Worm (Caenorhabditis elegans) whole organism, L4 larva: ENCODE data around the gene Y41C4A.9.

Source experiments
- D1046.2 ChIP-seq: fragments of 200-800 bp; sonication (Bioruptor generic); IDR thresholded peaks from 2 replicates; pipeline ENCODE4 v1.3.6; 2022; ENCODE audit warnings: missing genetic modification characterization, missing compliant biosample characterization
- F49E8.2 ChIP-seq: sonication (generic microtip); optimal IDR thresholded peaks from 2 replicates; lab custom pipeline; 2016; ENCODE audit warnings: missing compliant biosample characterization, mild to moderate bottlenecking, missing genetic modification characterization, borderline replicate concordance
- Y105C5A.15 ChIP-seq: fragments of 200-800 bp; sonication (Bioruptor generic); IDR thresholded peaks from 2 replicates; pipeline ENCODE4 v1.3.6; 2022; ENCODE audit warnings: missing genetic modification characterization, missing compliant biosample characterization
- Y48G9A.11 ChIP-seq: fragments of 200-800 bp; sonication (Bioruptor generic); IDR thresholded peaks from 2 replicates; pipeline ENCODE4 v1.3.6; 2022; ENCODE audit warnings: missing genetic modification reagents, missing genetic modification characterization, missing compliant biosample characterization
- Y5F2A.4 ChIP-seq: fragments of 200-800 bp; sonication (Bioruptor generic); optimal IDR thresholded peaks from 2 replicates; lab custom pipeline; 2018; ENCODE audit warnings: mild to moderate bottlenecking, missing genetic modification characterization, missing compliant biosample characterization
- Y75B8A.6 ChIP-seq: fragments of 200-800 bp; sonication (Bioruptor generic); IDR thresholded peaks from 2 replicates; pipeline ENCODE4 v1.3.6; 2022; ENCODE audit warnings: missing genetic modification reagents, missing genetic modification characterization, missing compliant biosample characterization
- ZK337.2 ChIP-seq: fragments of 200-800 bp; sonication (Bioruptor generic); IDR thresholded peaks from 2 replicates; pipeline ENCODE4 v1.3.6; 2022; ENCODE audit warnings: missing genetic modification reagents, missing genetic modification characterization, missing compliant biosample characterization
- aha-1 ChIP-seq: fragments of 150-350 bp; peaks from one replicate; lab custom pipeline; 2014; ENCODE audit warnings: missing biosample characterization, missing genetic modification characterization
- aly-2 ChIP-seq: sonication (generic microtip); optimal IDR thresholded peaks from 2 replicates; lab custom pipeline; 2018; ENCODE audit warnings: missing biosample characterization, missing genetic modification characterization
- ama-1 ChIP-seq: fragments of 150-350 bp; optimal IDR thresholded peaks from 2 replicates; lab custom pipeline; 2014; ENCODE audit warnings: inconsistent platforms, mixed read lengths
- arid-1 ChIP-seq: fragments of 200-800 bp; sonication (Bioruptor generic); conservative IDR thresholded peaks from 2 replicates; pipeline ENCODE4 v1.3.6; 2022; ENCODE audit warnings: missing genetic modification reagents, missing genetic modification characterization, missing compliant biosample characterization
- attf-4 ChIP-seq: sonication (generic microtip); optimal IDR thresholded peaks from 3 replicates; lab custom pipeline; 2017; ENCODE audit warnings: missing biosample characterization, missing genetic modification characterization
- ceh-20 ChIP-seq: fragments of 200-800 bp; sonication (Bioruptor generic); IDR thresholded peaks from 2 replicates; pipeline ENCODE4 v1.3.6; 2022; ENCODE audit warnings: missing genetic modification reagents, missing genetic modification characterization, missing compliant biosample characterization
- ceh-44 ChIP-seq: fragments of 200-800 bp; sonication (Bioruptor generic); IDR thresholded peaks from 2 replicates; pipeline ENCODE4 v1.3.6; 2022; ENCODE audit warnings: missing genetic modification reagents, missing genetic modification characterization, missing compliant biosample characterization
- ces-1 ChIP-seq: fragments of 150-350 bp; sonication (generic microtip); optimal IDR thresholded peaks from 4 replicates; lab custom pipeline; 2014; ENCODE audit warnings: missing biosample characterization, missing genetic modification reagents, missing genetic modification characterization
- daf-12 ChIP-seq: fragments of 150-350 bp; optimal IDR thresholded peaks from 2 replicates; lab custom pipeline; 2014; ENCODE audit warnings: missing biosample characterization, missing genetic modification reagents, missing genetic modification characterization
- daf-16 ChIP-seq, 3 experiments: sonication (generic microtip); optimal IDR thresholded peaks; 2 replicates each; lab custom pipeline; 2016 to 2017; ENCODE audit warnings: missing genetic modification characterization in 3 of 3, missing genetic modification reagents in 3 of 3, mild to moderate bottlenecking in 2 of 3, missing compliant biosample characterization in 2 of 3, missing biosample characterization in 1 of 3, moderate library complexity in 1 of 3
- daf-8 ChIP-seq: fragments of 200-800 bp; sonication (Bioruptor generic); IDR thresholded peaks from 2 replicates; pipeline ENCODE4 v1.3.6; 2022; ENCODE audit warnings: missing genetic modification characterization, missing compliant biosample characterization
- dmd-6 ChIP-seq: fragments of 200-800 bp; sonication (Bioruptor generic); IDR thresholded peaks from 2 replicates; pipeline ENCODE4 v1.3.6; 2022; ENCODE audit warnings: missing genetic modification reagents, missing genetic modification characterization, missing compliant biosample characterization
- dmd-9 ChIP-seq: fragments of 200-800 bp; sonication (Bioruptor generic); IDR thresholded peaks from 2 replicates; pipeline ENCODE4 v1.3.6; 2022; ENCODE audit warnings: missing genetic modification reagents, missing genetic modification characterization, missing compliant biosample characterization
- duxl-1 ChIP-seq: sonication (generic microtip); optimal IDR thresholded peaks from 2 replicates; lab custom pipeline; 2016; ENCODE audit warnings: mild to moderate bottlenecking, missing genetic modification characterization, moderate library complexity, missing compliant biosample characterization; ENCODE audit not compliant: poor library complexity
- egl-43 ChIP-seq: fragments of 200-800 bp; sonication (Bioruptor generic); IDR thresholded peaks from 2 replicates; pipeline ENCODE4 v1.3.6; 2022; ENCODE audit warnings: missing genetic modification reagents, missing genetic modification characterization, missing compliant biosample characterization
- fos-1 ChIP-seq: fragments of 150-350 bp; optimal IDR thresholded peaks from 2 replicates; lab custom pipeline; 2014; ENCODE audit warnings: missing biosample characterization, missing genetic modification characterization
- hif-1 ChIP-seq, 2 experiments: sonication (generic microtip); optimal IDR thresholded peaks; 2 replicates each; lab custom pipeline; 2016 to 2017; ENCODE audit warnings: missing compliant biosample characterization in 2 of 2, missing genetic modification characterization in 2 of 2, missing genetic modification reagents in 2 of 2, missing genotype in 2 of 2, mild to moderate bottlenecking in 1 of 2
- hmg-1.1 ChIP-seq: fragments of 200-800 bp; sonication (Bioruptor generic); IDR thresholded peaks from 2 replicates; pipeline ENCODE4 v1.3.6; 2022; ENCODE audit warnings: missing genetic modification reagents, missing genetic modification characterization, missing compliant biosample characterization
- jun-1 ChIP-seq: fragments of 150-350 bp; optimal IDR thresholded peaks from 2 replicates; lab custom pipeline; 2014; ENCODE audit warnings: missing biosample characterization, missing genetic modification reagents, missing genetic modification characterization
- lin-1 ChIP-seq: fragments of 200-800 bp; sonication (Bioruptor generic); IDR thresholded peaks from 2 replicates; pipeline ENCODE4 v1.3.6; 2022; ENCODE audit warnings: missing genetic modification reagents, missing genetic modification characterization, missing compliant biosample characterization
- lin-13 ChIP-seq: fragments of 150-350 bp; optimal IDR thresholded peaks from 2 replicates; lab custom pipeline; 2014; ENCODE audit warnings: missing biosample characterization, missing genetic modification reagents, missing genetic modification characterization
- lin-15B ChIP-seq: fragments of 150-350 bp; sonication (generic microtip); optimal IDR thresholded peaks from 3 replicates; lab custom pipeline; 2014; ENCODE audit warnings: missing biosample characterization, missing genetic modification characterization
- madf-5 ChIP-seq, 2 experiments: fragments of 200-800 bp; sonication (Bioruptor generic); IDR thresholded peaks; 2 replicates each; pipeline ENCODE4 v1.3.6; 2022; ENCODE audit warnings: missing compliant biosample characterization in 2 of 2, missing genetic modification characterization in 2 of 2
- madf-9 ChIP-seq: fragments of 200-800 bp; sonication (Bioruptor generic); conservative IDR thresholded peaks from 2 replicates; pipeline ENCODE4 v1.3.6; 2022; ENCODE audit warnings: missing genetic modification reagents, missing genetic modification characterization, missing compliant biosample characterization
- mdt-29 ChIP-seq: fragments of 200-800 bp; sonication (Bioruptor generic); IDR thresholded peaks from 2 replicates; pipeline ENCODE4 v1.3.6; 2022; ENCODE audit warnings: missing genetic modification reagents, missing genetic modification characterization, missing compliant biosample characterization
- mes-2 ChIP-seq: sonication (generic microtip); optimal IDR thresholded peaks from 2 replicates; lab custom pipeline; 2016; ENCODE audit warnings: missing genotype, mild to moderate bottlenecking, missing genetic modification characterization, missing compliant biosample characterization; ENCODE audit not compliant: poor library complexity, severe bottlenecking
- mxl-2 ChIP-seq: fragments of 200-800 bp; sonication (Bioruptor generic); conservative IDR thresholded peaks from 2 replicates; pipeline ENCODE4 v1.3.6; 2022; ENCODE audit warnings: missing genetic modification reagents, missing genetic modification characterization, missing compliant biosample characterization
- nhr-41 ChIP-seq: fragments of 200-800 bp; sonication (Bioruptor generic); IDR thresholded peaks from 2 replicates; pipeline ENCODE4 v1.3.6; 2022; ENCODE audit warnings: missing genetic modification reagents, missing genetic modification characterization, missing compliant biosample characterization
- nhr-42 ChIP-seq: fragments of 200-800 bp; sonication (Bioruptor generic); IDR thresholded peaks from 2 replicates; pipeline ENCODE4 v1.3.6; 2022; ENCODE audit warnings: missing genetic modification characterization, missing compliant biosample characterization
- nhr-6 ChIP-seq: fragments of 150-350 bp; optimal IDR thresholded peaks from 2 replicates; lab custom pipeline; 2014; ENCODE audit warnings: missing biosample characterization, missing genetic modification characterization
- nhr-76 ChIP-seq: fragments of 150-350 bp; optimal IDR thresholded peaks from 2 replicates; lab custom pipeline; 2014; ENCODE audit warnings: missing biosample characterization, missing genetic modification characterization
- pqm-1 ChIP-seq: sonication (generic microtip); optimal IDR thresholded peaks from 2 replicates; lab custom pipeline; 2017; ENCODE audit warnings: missing biosample characterization, missing genetic modification characterization
- rbr-2 ChIP-seq: sonication (generic microtip); optimal IDR thresholded peaks from 2 replicates; lab custom pipeline; 2016; ENCODE audit warnings: missing genotype, missing genetic modification characterization, missing compliant biosample characterization
- saeg-2 ChIP-seq: fragments of 200-800 bp; sonication (Bioruptor generic); IDR thresholded peaks from 2 replicates; pipeline ENCODE4 v1.3.6; 2022; ENCODE audit warnings: missing genetic modification reagents, missing genetic modification characterization, missing compliant biosample characterization
- set-16 ChIP-seq: fragments of 200-800 bp; sonication (Bioruptor generic); IDR thresholded peaks from 2 replicates; pipeline ENCODE4 v1.3.6; 2022; ENCODE audit warnings: missing genetic modification reagents, missing genetic modification characterization, missing compliant biosample characterization
- skn-1 ChIP-seq: fragments of 150-350 bp; optimal IDR thresholded peaks from 2 replicates; lab custom pipeline; 2014; ENCODE audit warnings: missing biosample characterization, missing genetic modification characterization
- snpc-4 ChIP-seq: fragments of 150-350 bp; optimal IDR thresholded peaks from 2 replicates; lab custom pipeline; 2014; ENCODE audit warnings: missing biosample characterization, missing genetic modification characterization
- tag-97 ChIP-seq: fragments of 200-800 bp; sonication (Bioruptor generic); IDR thresholded peaks from 2 replicates; pipeline ENCODE4 v1.3.6; 2022; ENCODE audit warnings: missing genetic modification characterization, missing compliant biosample characterization
- tra-1 ChIP-seq: fragments of 200-800 bp; sonication (Bioruptor generic); IDR thresholded peaks from 2 replicates; pipeline ENCODE4 v1.3.6; 2022; ENCODE audit warnings: missing genetic modification reagents, missing genetic modification characterization, missing compliant biosample characterization
- vab-7 ChIP-seq: fragments of 200-800 bp; sonication (Bioruptor generic); IDR thresholded peaks from 2 replicates; pipeline ENCODE4 v1.3.6; 2022; ENCODE audit warnings: missing genetic modification reagents, missing genetic modification characterization, missing compliant biosample characterization
- zfp-2 ChIP-seq: sonication (generic microtip); optimal IDR thresholded peaks from 2 replicates; lab custom pipeline; 2016; ENCODE audit warnings: mild to moderate bottlenecking, missing genetic modification characterization, missing compliant biosample characterization
- ztf-11 ChIP-seq: fragments of 150-350 bp; optimal IDR thresholded peaks from 2 replicates; lab custom pipeline; 2014; ENCODE audit warnings: missing biosample characterization, missing genetic modification characterization

Y41C4A.9 gene

ce11 chrIII:11694506-11694947 lies 23.9 kb downstream of the Y41C4A.9 start (continued):
- TF ChIP-seq dmd-6 (GFP tag; lab: Robert Waterston, UW) (no peak), dmd-9 (GFP tag; lab: Robert Waterston, UW) (0 out of 2 replicates have a peak, but pooled peaks have one; percentile 40), saeg-2 (no peak), fos-1 (tag; lab: Kevin White, UChicago) (no peak), arid-1 (GFP tag; lab: Robert Waterston, UW) (peak; percentile 22; the same call in 1 of the 2 replicates), jun-1 (no peak), pqm-1 (tag; lab: Kevin White, UChicago) (no peak), rbr-2 (tag; lab: Kevin White, UChicago) (no peak), ceh-20 (GFP tag; lab: Robert Waterston, UW) (no peak), zfp-2 (tag; lab: Kevin White, UChicago) (no peak), nhr-6 (no peak), daf-12 (no peak), vab-7 (GFP tag; lab: Robert Waterston, UW) (peak; percentile 53; the same call in 1 of the 2 replicates), Y48G9A.11 (GFP tag; lab: Robert Waterston, UW) (peak; percentile 67; the same call in 1 of the 2 replicates), egl-43 (GFP tag; lab: Robert Waterston, UW) (0 out of 2 replicates have a peak, but pooled peaks have one; percentile 31), ztf-11 (tag; lab: Kevin White, UChicago) (no peak), aly-2 (tag; lab: Kevin White, UChicago) (no peak), hmg-1.1 (GFP tag; lab: Robert Waterston, UW) (no peak), Y5F2A.4 (GFP tag; lab: Kevin White, UChicago) (no peak), lin-13 (no peak), lin-1 (0 out of 2 replicates have a peak, but pooled peaks have one; percentile 11), tra-1 (GFP tag; lab: Robert Waterston, UW) (no peak), ZK337.2 (GFP tag; lab: Robert Waterston, UW) (no peak), daf-16 (GFP tag; optimal IDR thresholded peaks at IDR 0.05; lab: Kevin White, UChicago) (no peak), daf-16 (tag; optimal IDR thresholded peaks at IDR 0.05; lab: Kevin White, UChicago) (peak; percentile 13)

- peak; percentile 50 for TF ChIP-seq aha-1 (tag; lab: Kevin White, UChicago)
- no peak for TF ChIP-seq aly-2 (tag; lab: Kevin White, UChicago)
- 0 out of 2 replicates have a peak, but pooled peaks have one; percentile 25 for TF ChIP-seq tra-1 (GFP tag; lab: Robert Waterston, UW)
- no peak for TF ChIP-seq hmg-1.1 (GFP tag; lab: Robert Waterston, UW)
- TF ChIP-seq ceh-44 (GFP tag; lab: Robert Waterston, UW), result no peak
- no peak for TF ChIP-seq Y105C5A.15 (GFP tag; lab: Robert Waterston, UW)
- TF ChIP-seq nhr-41, result no peak
- TF ChIP-seq mxl-2 (GFP tag; lab: Robert Waterston, UW), result no peak
- TF ChIP-seq daf-8 (GFP tag; lab: Robert Waterston, UW), result no peak
- TF ChIP-seq F49E8.2 (tag; lab: Kevin White, UChicago), result no peak
- TF ChIP-seq ces-1, result no peak
- no peak for TF ChIP-seq nhr-76 (tag; lab: Kevin White, UChicago)
- TF ChIP-seq hif-1 (tag; optimal IDR thresholded peaks at IDR 0.05; lab: Kevin White, UChicago), result peak in 1 of 2 experiments; percentile 42
- TF ChIP-seq tag-97, result no peak
- 0 out of 2 replicates have a peak, but pooled peaks have one; percentile 39 for TF ChIP-seq D1046.2 (GFP tag; lab: Robert Waterston, UW)
- TF ChIP-seq skn-1 (tag; lab: Kevin White, UChicago), result no peak
- no peak for TF ChIP-seq saeg-2
- TF ChIP-seq ama-1 (lab: Kevin White, UChicago), result no peak
- TF ChIP-seq pqm-1 (tag; lab: Kevin White, UChicago), result no peak
- no peak for TF ChIP-seq madf-9 (GFP tag; lab: Robert Waterston, UW)
- TF ChIP-seq duxl-1, result no peak
- no peak for TF ChIP-seq mes-2
- TF ChIP-seq set-16 (GFP tag; lab: Robert Waterston, UW), result peak; percentile 53; the same call in 1 of the 2 replicates
- no peak for TF ChIP-seq lin-15B (tag; lab: Kevin White, UChicago)
- no peak for TF ChIP-seq attf-4 (tag; lab: Kevin White, UChicago)
- no peak for TF ChIP-seq madf-5 (GFP tag; IDR thresholded peaks at IDR 0.05; lab: Robert Waterston, UW)
- TF ChIP-seq mdt-29 (GFP tag; lab: Robert Waterston, UW), result no peak
- TF ChIP-seq snpc-4 (tag; lab: Kevin White, UChicago), result no peak
- TF ChIP-seq egl-43 (GFP tag; lab: Robert Waterston, UW), result peak; percentile 68
- TF ChIP-seq zfp-2 (tag; lab: Kevin White, UChicago), result no peak
- TF ChIP-seq nhr-42 (GFP tag; lab: Robert Waterston, UW), result no peak
- TF ChIP-seq Y75B8A.6 (GFP tag; lab: Robert Waterston, UW), result no peak
These were observed 26.1 kb downstream of the Y41C4A.9 start for ce11 chrIII:11692380-11692779.
